Worm (Caenorhabditis elegans) whole organism, early embryonic: ENCODE data around the gene his-39.

ENCODE experiments used
- hmbx-1 ChIP-seq: sonication (generic microtip); optimal IDR thresholded peaks from 2 replicates; lab custom pipeline; 2016; ENCODE audit warnings: mild to moderate bottlenecking, missing genetic modification characterization, missing compliant biosample characterization
- tbx-37 ChIP-seq: fragments of 200-800 bp; sonication (Bioruptor generic); conservative IDR thresholded peaks from 2 replicates; pipeline ENCODE4 v1.3.6; 2022; ENCODE audit warnings: missing genetic modification reagents, missing genetic modification characterization, missing compliant biosample characterization

DNA sequence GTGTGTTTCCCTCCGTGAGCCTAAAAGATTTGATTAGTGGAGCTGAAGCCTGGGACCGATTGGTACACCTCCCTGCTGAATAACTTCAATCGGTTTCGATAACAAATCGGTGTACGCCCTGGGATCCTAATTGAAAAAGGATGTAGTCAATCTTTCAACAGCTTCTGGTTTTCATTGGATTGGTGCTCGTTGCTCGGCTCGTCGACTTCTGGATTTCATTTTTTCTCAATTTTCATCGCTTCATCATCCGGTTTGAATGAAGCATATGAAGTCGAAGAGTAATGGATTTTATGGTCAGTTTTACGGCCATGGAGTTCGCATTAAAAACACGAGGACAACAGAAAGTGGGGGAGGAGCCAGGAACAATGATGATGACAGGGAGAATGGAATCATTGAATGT lies 19.6 kb downstream of the his-39 start:
- TF ChIP-seq tbx-37 (GFP tag; lab: Robert Waterston, UW) (no peak), hmbx-1 (tag; lab: Kevin White, UChicago) (no peak)
